Fruit fly (Drosophila melanogaster): ENCODE measurements around the gene CG14257.

dm6 chr3R:27092263-27092662 lies 16.6 kb downstream of the CG14257 start:
- TF ChIP-seq Crg-1 (GFP tag; optimal IDR thresholded peaks at IDR 0.05) (no peak), ovo (GFP tag; optimal IDR thresholded peaks at IDR 0.05) (no peak), toe (GFP tag; optimal IDR thresholded peaks at IDR 0.05) (no peak), Hr96 (GFP tag; optimal IDR thresholded peaks at IDR 0.05) (no peak), kay (GFP tag; ENCODE audit: borderline replicate concordance) (no peak), CG7101 (tag; optimal IDR thresholded peaks at IDR 0.05) (no peak), CG1620 (GFP tag; optimal IDR thresholded peaks at IDR 0.05) (no peak), CG5204 (GFP tag; optimal IDR thresholded peaks at IDR 0.05) (no peak)
